Worm (Caenorhabditis elegans) whole organism, L4 larva: ENCODE data around the gene ugt-6.

ENCODE experiments used
- Y105C5A.15 ChIP-seq: fragments of 200-800 bp; sonication (Bioruptor generic); IDR thresholded peaks from 2 replicates; pipeline ENCODE4 v1.3.6; 2022; ENCODE audit warnings: missing genetic modification characterization, missing compliant biosample characterization
- daf-8 ChIP-seq: fragments of 200-800 bp; sonication (Bioruptor generic); IDR thresholded peaks from 2 replicates; pipeline ENCODE4 v1.3.6; 2022; ENCODE audit warnings: missing genetic modification characterization, missing compliant biosample characterization
- dve-1 ChIP-seq: sonication (generic microtip); optimal IDR thresholded peaks from 2 replicates; lab custom pipeline; 2017; ENCODE audit warnings: antibody characterized with exemption, mild to moderate bottlenecking, missing genetic modification characterization, missing compliant biosample characterization; ENCODE audit not compliant: insufficient read depth
- fos-1 ChIP-seq: fragments of 150-350 bp; optimal IDR thresholded peaks from 2 replicates; lab custom pipeline; 2014; ENCODE audit warnings: missing biosample characterization, missing genetic modification characterization
- lin-39 ChIP-seq: fragments of 150-350 bp; optimal IDR thresholded peaks from 2 replicates; lab custom pipeline; 2014; ENCODE audit warnings: missing biosample characterization, missing genetic modification reagents, missing genetic modification characterization
- mdl-1 ChIP-seq, 2 experiments: fragments of 150-350 bp in 1 of 2; sonication (generic microtip) in 1 of 2; optimal IDR thresholded peaks; 2 replicates each; lab custom pipeline; 2014 to 2017; ENCODE audit warnings: missing biosample characterization in 2 of 2, missing genetic modification characterization in 2 of 2
- mep-1 ChIP-seq: fragments of 150-350 bp; sonication (generic microtip); optimal IDR thresholded peaks from 3 replicates; lab custom pipeline; 2014; ENCODE audit warnings: missing biosample characterization, missing genetic modification characterization
- nhr-102 ChIP-seq: sonication (generic microtip); optimal IDR thresholded peaks from 2 replicates; lab custom pipeline; 2016; ENCODE audit warnings: mild to moderate bottlenecking, missing genetic modification characterization, moderate library complexity, missing compliant biosample characterization
- nhr-11 ChIP-seq: fragments of 150-350 bp; optimal IDR thresholded peaks from 2 replicates; lab custom pipeline; 2014; ENCODE audit warnings: missing biosample characterization, missing genetic modification characterization
- nhr-76 ChIP-seq: fragments of 150-350 bp; optimal IDR thresholded peaks from 2 replicates; lab custom pipeline; 2014; ENCODE audit warnings: missing biosample characterization, missing genetic modification characterization
- snpc-4 ChIP-seq: fragments of 150-350 bp; optimal IDR thresholded peaks from 2 replicates; lab custom pipeline; 2014; ENCODE audit warnings: missing biosample characterization, missing genetic modification characterization
- tag-97 ChIP-seq: fragments of 200-800 bp; sonication (Bioruptor generic); IDR thresholded peaks from 2 replicates; pipeline ENCODE4 v1.3.6; 2022; ENCODE audit warnings: missing genetic modification characterization, missing compliant biosample characterization
- unc-62 ChIP-seq, 3 experiments: fragments of 150-350 bp in 1 of 3; sonication (generic microtip); optimal IDR thresholded peaks in 2 of 3; peaks in 1 of 3; 1 replicate in 1 of 3; 2 replicates in 2 of 3; lab custom pipeline; 2014 to 2017; ENCODE audit warnings: missing biosample characterization in 3 of 3, missing genetic modification characterization in 3 of 3, missing genetic modification reagents in 3 of 3, missing genotype in 1 of 3

ce11 chrV:12811126-12811525 lies 13.1 kb upstream of the ugt-6 start, which contains the start of gene ZC443.2:
- TF ChIP-seq nhr-102 (tag; lab: Kevin White, UChicago): no peak
- no peak for TF ChIP-seq Y105C5A.15
- no peak for TF ChIP-seq mep-1 (tag; lab: Kevin White, UChicago)
- no peak for TF ChIP-seq dve-1
- TF ChIP-seq tag-97: no peak
- TF ChIP-seq nhr-76 (tag; lab: Kevin White, UChicago): no peak
- no peak for TF ChIP-seq mdl-1 (tag; optimal IDR thresholded peaks at IDR 0.05; lab: Kevin White, UChicago)
- TF ChIP-seq nhr-11: no peak
- TF ChIP-seq snpc-4 (tag; lab: Kevin White, UChicago): no peak
- TF ChIP-seq daf-8 (GFP tag; lab: Robert Waterston, UW): no peak
- TF ChIP-seq lin-39 (tag; lab: Kevin White, UChicago): no peak
- peak in 1 of 2 experiments; percentile 1 for TF ChIP-seq unc-62 (GFP tag; optimal IDR thresholded peaks at IDR 0.05 in 1 of 2; lab: Kevin White, UChicago)
- TF ChIP-seq unc-62 (tag; optimal IDR thresholded peaks at IDR 0.05; lab: Kevin White, UChicago): no peak
- TF ChIP-seq fos-1 (tag; lab: Kevin White, UChicago): no peak
